Worm (Caenorhabditis elegans) whole organism, L2 larva: Measurements from ENCODE around the gene pcyt-1.

Source experiments
- C34F6.9 ChIP-seq: fragments of 150-350 bp; optimal IDR thresholded peaks from 2 replicates; lab custom pipeline; 2014; ENCODE audit warnings: missing biosample characterization, missing genetic modification characterization
- fos-1 ChIP-seq: fragments of 150-350 bp; optimal IDR thresholded peaks from 2 replicates; lab custom pipeline; 2014; ENCODE audit warnings: missing biosample characterization, missing genetic modification characterization
- lin-13 ChIP-seq: fragments of 150-350 bp; optimal IDR thresholded peaks from 2 replicates; lab custom pipeline; 2014; ENCODE audit warnings: missing biosample characterization, missing genetic modification reagents, missing genetic modification characterization
- lsy-2 ChIP-seq, 2 experiments: fragments of 150-350 bp in 1 of 2; sonication (generic microtip) in 1 of 2; optimal IDR thresholded peaks; 2 replicates each; lab custom pipeline; 2014 to 2017; ENCODE audit warnings: missing biosample characterization in 2 of 2, missing genetic modification characterization in 2 of 2
- mdl-1 ChIP-seq, 2 experiments: fragments of 150-350 bp in 1 of 2; sonication (generic microtip) in 1 of 2; optimal IDR thresholded peaks; 2 replicates each; lab custom pipeline; 2017; ENCODE audit warnings: missing biosample characterization in 2 of 2, missing genetic modification characterization in 2 of 2
- nhr-10 ChIP-seq: sonication (generic microtip); optimal IDR thresholded peaks from 2 replicates; lab custom pipeline; 2017; ENCODE audit warnings: missing biosample characterization, missing genetic modification characterization
- nhr-11 ChIP-seq: fragments of 150-350 bp; optimal IDR thresholded peaks from 2 replicates; lab custom pipeline; 2014; ENCODE audit warnings: missing biosample characterization, missing genetic modification characterization
- nhr-25 ChIP-seq: fragments of 150-350 bp; sonication (generic microtip); optimal IDR thresholded peaks from 3 replicates; lab custom pipeline; 2014; ENCODE audit warnings: missing biosample characterization, missing genetic modification characterization
- zag-1 ChIP-seq: fragments of 150-350 bp; optimal IDR thresholded peaks from 2 replicates; lab custom pipeline; 2014; ENCODE audit warnings: missing biosample characterization, missing genetic modification characterization

DNA sequence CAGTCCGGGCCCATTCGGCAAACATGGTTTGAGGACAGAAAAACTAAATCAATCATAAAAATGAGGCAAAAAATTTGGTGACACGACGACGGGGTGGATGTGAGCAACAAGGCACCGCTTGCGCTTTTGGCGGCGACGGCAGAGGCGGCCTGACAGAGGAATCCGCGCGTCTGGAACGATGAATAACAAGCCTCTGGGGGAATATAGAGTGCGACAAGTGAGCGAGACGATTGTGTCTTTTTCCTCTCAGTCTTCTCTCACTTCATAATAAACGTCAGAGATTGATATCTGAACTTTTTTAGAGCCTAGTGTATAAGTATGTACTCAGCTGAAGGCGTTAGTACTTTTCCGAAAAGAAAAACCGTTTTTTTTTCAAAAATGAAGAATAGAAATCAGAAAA lies 35.8 kb downstream of the pcyt-1 start, which contains the start of gene twk-17:
- TF ChIP-seq zag-1 (no peak), nhr-25 (tag; lab: Kevin White, UChicago) (no peak), lsy-2 (tag; optimal IDR thresholded peaks at IDR 0.05; lab: Kevin White, UChicago) (no peak), mdl-1 (tag; optimal IDR thresholded peaks at IDR 0.05; lab: Kevin White, UChicago) (no peak), nhr-11 (tag; lab: Kevin White, UChicago) (no peak), C34F6.9 (tag; lab: Kevin White, UChicago) (no peak), lin-13 (no peak), nhr-10 (tag; lab: Kevin White, UChicago) (no peak), fos-1 (no peak)
